Worm (Caenorhabditis elegans) whole organism, young adult: ENCODE results near the gene scp-1.

Experiments
- atf-7 ChIP-seq: sonication (generic microtip); optimal IDR thresholded peaks from 2 replicates; lab custom pipeline; 2017; ENCODE audit warnings: mild to moderate bottlenecking, missing genetic modification characterization, missing compliant biosample characterization
- ceh-58 ChIP-seq: fragments of 200-800 bp; sonication (Bioruptor generic); IDR thresholded peaks from 2 replicates; pipeline ENCODE4 v1.3.6; 2022; ENCODE audit warnings: missing genetic modification characterization, missing compliant biosample characterization
- him-1 ChIP-seq: sonication (generic microtip); optimal IDR thresholded peaks from 2 replicates; lab custom pipeline; 2016; ENCODE audit warnings: missing genotype, missing genetic modification reagents, missing genetic modification characterization, missing compliant biosample characterization
- hrde-1 ChIP-seq: sonication (generic microtip); optimal IDR thresholded peaks from 2 replicates; lab custom pipeline; 2016; ENCODE audit warnings: missing genetic modification characterization, mild to moderate bottlenecking, missing compliant biosample characterization, moderate library complexity, missing genotype, missing genetic modification reagents, borderline replicate concordance
- madf-10 ChIP-seq: sonication (generic microtip); optimal IDR thresholded peaks from 2 replicates; lab custom pipeline; 2016; ENCODE audit warnings: mild to moderate bottlenecking, missing genetic modification characterization, missing compliant biosample characterization
- mxl-1 ChIP-seq: sonication (generic microtip); optimal IDR thresholded peaks from 2 replicates; lab custom pipeline; 2016; ENCODE audit warnings: missing genetic modification characterization, missing compliant biosample characterization
- pbrm-1 ChIP-seq: fragments of 200-800 bp; sonication (Bioruptor generic); IDR thresholded peaks from 2 replicates; pipeline ENCODE4 v1.3.6; 2022; ENCODE audit warnings: missing genetic modification reagents, missing genetic modification characterization, missing compliant biosample characterization
- pha-4 ChIP-seq: fragments of 150-350 bp; sonication (generic microtip); optimal IDR thresholded peaks from 2 replicates; lab custom pipeline; 2014; ENCODE audit warnings: missing biosample characterization, missing genetic modification reagents, missing genetic modification characterization

ce11 chrII:9324824-9325351, 8.9 kb upstream of the scp-1 start, which contains the start of gene eat-3:
- TF ChIP-seq madf-10 (tag; lab: Kevin White, UChicago) (no peak), pbrm-1 (GFP tag; lab: Robert Waterston, UW) (no peak), pha-4 (tag; lab: Kevin White, UChicago) (no peak), mxl-1 (tag; lab: Kevin White, UChicago) (no peak), him-1 (tag; lab: Kevin White, UChicago) (no peak), ceh-58 (GFP tag; lab: Robert Waterston, UW) (no peak), hrde-1 (no peak), atf-7 (no peak)
